Worm (Caenorhabditis elegans): Measurements from ENCODE around the gene cct-1.

DNA sequence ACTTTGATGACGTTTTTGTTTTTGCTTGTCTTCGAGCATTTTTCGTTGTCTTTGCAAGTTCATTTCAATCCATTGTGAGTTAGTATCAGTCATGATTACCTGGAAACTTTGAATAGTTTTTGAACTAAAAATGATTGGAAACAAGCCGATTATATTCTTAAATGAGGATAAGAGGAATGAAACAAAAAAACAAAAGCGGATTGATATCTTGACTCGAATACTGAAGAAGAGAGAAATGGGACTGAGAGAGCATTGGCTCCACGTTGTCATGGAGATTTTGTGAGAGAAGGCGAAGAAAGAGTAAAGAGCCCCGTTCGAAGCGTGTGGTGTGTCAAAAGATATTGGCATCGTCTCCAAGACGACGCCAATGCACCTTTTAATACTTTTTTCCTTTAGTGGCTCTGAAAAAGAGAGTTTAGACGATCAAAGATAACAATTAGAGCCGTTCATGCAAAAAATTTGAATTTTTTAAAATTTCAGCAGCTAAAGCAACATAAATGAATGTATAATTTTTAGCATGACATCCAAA is 28.3 kb upstream of the cct-1 start, which contains the start of the genes tub-1 and tmem-138:
- no peak for TF ChIP-seq nhr-71 (tag; optimal IDR thresholded peaks at IDR 0.05)
- no peak for TF ChIP-seq aly-2 (tag; optimal IDR thresholded peaks at IDR 0.05)
- TF ChIP-seq ama-1 (optimal IDR thresholded peaks at IDR 0.05) = no peak
- no peak for TF ChIP-seq ceh-82 (tag; optimal IDR thresholded peaks at IDR 0.05)
- TF ChIP-seq nhr-20 (tag; optimal IDR thresholded peaks at IDR 0.05) = no peak
- no peak for TF ChIP-seq nhr-85 (tag)
- TF ChIP-seq ztf-4 (tag; optimal IDR thresholded peaks at IDR 0.05) = no peak
- no peak for TF ChIP-seq ces-1 (GFP tag; optimal IDR thresholded peaks at IDR 0.05)
- no peak for TF ChIP-seq fkh-10 (GFP tag; optimal IDR thresholded peaks at IDR 0.05)
- no peak for TF ChIP-seq nhr-76 (tag; optimal IDR thresholded peaks at IDR 0.05)
- no peak for TF ChIP-seq pqm-1 (tag; optimal IDR thresholded peaks at IDR 0.05)
- TF ChIP-seq unc-62 (GFP tag; optimal IDR thresholded peaks at IDR 0.05) = no peak
- no peak for TF ChIP-seq ztf-11 (tag; optimal IDR thresholded peaks at IDR 0.05)
- TF ChIP-seq pag-3 (tag; optimal IDR thresholded peaks at IDR 0.05; ENCODE audit: borderline replicate concordance, insufficient read depth) = no peak

Measured in whole organism, L1 larva.